Fruit fly (Drosophila melanogaster): Measurements from ENCODE around the gene Tbc1d15-17.

Gene Tbc1d15-17

dm6 chr2L:224599-225385 is 17.8 kb downstream of the Tbc1d15-17 start (continued):
- TF ChIP-seq Neu2 (GFP tag; optimal IDR thresholded peaks at IDR 0.05; ENCODE audit: borderline replicate concordance) (no peak), Ets65A (GFP tag) (peak; percentile 81), Gug (GFP tag; IDR thresholded peaks at IDR 0.05) (peak; percentile 82), HHEX (GFP tag; optimal IDR thresholded peaks at IDR 0.05) (peak; percentile 43), gro (GFP tag; optimal IDR thresholded peaks at IDR 0.05) (no peak), dan (GFP tag; IDR thresholded peaks at IDR 0.05) (no peak), CG15073 (GFP tag; optimal IDR thresholded peaks at IDR 0.05) (no peak), Nf-YA (GFP tag; IDR thresholded peaks at IDR 0.05) (0 out of 2 replicates have a peak, but pooled peaks have one; percentile 22), Hmr (GFP tag; optimal IDR thresholded peaks at IDR 0.05) (peak; percentile 71), CG13894 (tag; optimal IDR thresholded peaks at IDR 0.05) (peak; percentile 82), so (GFP tag; IDR thresholded peaks at IDR 0.05) (0 out of 3 replicates have a peak, but pooled peaks have one; percentile 45), chinmo (GFP tag; IDR thresholded peaks at IDR 0.05; ENCODE audit: partially characterized antibody) (no peak), NfI (GFP tag; optimal IDR thresholded peaks at IDR 0.05) (peak; percentile 66), gem (tag; optimal IDR thresholded peaks at IDR 0.05) (peak; percentile 73), CG9609 (GFP tag; optimal IDR thresholded peaks at IDR 0.05) (peak; percentile 31), CG5953 (GFP tag; IDR thresholded peaks at IDR 0.05) (no peak), lilli (GFP tag; optimal IDR thresholded peaks at IDR 0.05) (peak; percentile 76), CG12155 (GFP tag; optimal IDR thresholded peaks at IDR 0.05) (peak; percentile 30), br (optimal IDR thresholded peaks at IDR 0.05) (no peak), Kr (GFP tag; optimal IDR thresholded peaks at IDR 0.05) (no peak), cad (GFP tag; optimal IDR thresholded peaks at IDR 0.05) (no peak), CG6254 (GFP tag; optimal IDR thresholded peaks at IDR 0.05) (no peak), Fer2 (tag; optimal IDR thresholded peaks at IDR 0.05) (peak; percentile 17), CG9215 (GFP tag; IDR thresholded peaks at IDR 0.05) (peak; percentile 35), usp (GFP tag; optimal IDR thresholded peaks at IDR 0.05) (no peak), pita (GFP tag; optimal IDR thresholded peaks at IDR 0.05) (no peak), slbo (GFP tag; IDR thresholded peaks at IDR 0.05) (peak; percentile 74; the same call in 1 of the 2 replicates), gsb-n (tag; optimal IDR thresholded peaks at IDR 0.05) (no peak), onecut (GFP tag; IDR thresholded peaks at IDR 0.05) (peak; percentile 43; the same call in 1 of the 2 replicates), HLH4C (GFP tag; IDR thresholded peaks at IDR 0.05; ENCODE audit: partially characterized antibody) (peak; percentile 13; the same call in 1 of the 3 replicates), Dad (GFP tag; optimal IDR thresholded peaks at IDR 0.05) (peak; percentile 33), CG8089 (GFP tag; optimal IDR thresholded peaks at IDR 0.05) (peak; percentile 9), Bteb2 (GFP tag; optimal IDR thresholded peaks at IDR 0.05) (peak; percentile 19), CG14014 (GFP tag; IDR thresholded peaks at IDR 0.05) (peak; percentile 61), CG8290 (GFP tag; optimal IDR thresholded peaks at IDR 0.05) (no peak), CG8290 (tag; optimal IDR thresholded peaks at IDR 0.05) (no peak), CG17568 (GFP tag; optimal IDR thresholded peaks at IDR 0.05) (peak; percentile 54), BEAF-32 (GFP tag; optimal IDR thresholded peaks at IDR 0.05) (peak; percentile 25), Lhr (GFP tag; optimal IDR thresholded peaks at IDR 0.05) (peak; percentile 5), ATbp (GFP tag; optimal IDR thresholded peaks at IDR 0.05) (peak; percentile 50), E2f1 (GFP tag; IDR thresholded peaks at IDR 0.05) (peak; percentile 25; the same call in 1 of the 2 replicates), ase (GFP tag; IDR thresholded peaks at IDR 0.05) (peak; percentile 48; the same call in 1 of the 3 replicates), NK7.1 (GFP tag; optimal IDR thresholded peaks at IDR 0.05) (no peak), CG12071 (GFP tag; optimal IDR thresholded peaks at IDR 0.05) (no peak), CG14441 (GFP tag; IDR thresholded peaks at IDR 0.05) (peak; percentile 71), CG31224 (GFP tag; IDR thresholded peaks at IDR 0.05) (0 out of 2 replicates have a peak, but pooled peaks have one; percentile 14), CG7928 (GFP tag; optimal IDR thresholded peaks at IDR 0.05) (no peak), NC2α (GFP tag; optimal IDR thresholded peaks at IDR 0.05) (no peak), zen (tag; optimal IDR thresholded peaks at IDR 0.05) (no peak), wor (GFP tag; IDR thresholded peaks at IDR 0.05) (0 out of 2 replicates have a peak, but pooled peaks have one; percentile 26)
